Fruit fly (Drosophila melanogaster) whole organism: ENCODE measurements around the gene CG12995.

ENCODE experiments used
- CG8478 ChIP-seq: fragments of >200 bp; optimal IDR thresholded peaks from 2 replicates; lab custom pipeline; 2018; ENCODE audit warnings: inconsistent platforms
- Dll ChIP-seq: fragments of >200 bp; optimal IDR thresholded peaks from 2 replicates; lab custom pipeline; 2017
- EcR ChIP-seq, 2 experiments: fragments of >200 bp; optimal IDR thresholded peaks; 2 replicates each; lab custom pipeline; 2017; ENCODE audit warnings: missing biosample characterization in 2 of 2, missing genetic modification characterization in 2 of 2, missing genetic modification reagents in 2 of 2
- pan ChIP-seq: fragments of >200 bp; optimal IDR thresholded peaks from 2 replicates; lab custom pipeline; 2017
- psq ChIP-seq: fragments of >200 bp; optimal IDR thresholded peaks from 2 replicates; lab custom pipeline; 2017
- usp ChIP-seq: fragments of >200 bp; optimal IDR thresholded peaks from 2 replicates; lab custom pipeline; 2017; ENCODE audit warnings: missing biosample characterization, missing genetic modification characterization, mixed read lengths

DNA sequence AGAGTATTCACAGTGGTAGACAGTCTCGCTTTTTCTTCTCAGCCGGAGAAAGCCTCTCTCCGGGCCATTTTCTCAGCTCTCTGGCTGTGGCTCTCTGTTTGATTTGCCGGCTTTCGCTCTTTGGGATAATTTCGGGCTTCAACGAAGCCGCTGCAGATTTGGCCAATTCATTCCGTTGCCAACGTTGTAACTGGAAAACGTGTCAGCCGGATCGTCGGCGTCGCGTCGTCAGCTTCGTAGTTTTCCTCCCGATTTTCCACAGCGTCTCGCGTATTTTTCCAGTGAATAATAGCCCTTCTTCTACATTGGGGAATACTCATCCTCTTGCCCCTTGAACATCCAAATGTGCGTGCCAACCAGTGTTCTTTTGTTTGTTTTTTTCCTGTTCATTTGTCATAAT lies 22.8 kb upstream of the CG12995 start, which contains the start of gene f:
- TF ChIP-seq CG8478 (lab: Kevin White, UChicago): no peak
- TF ChIP-seq EcR (GFP tag; optimal IDR thresholded peaks at IDR 0.05; lab: Kevin White, UChicago): no peak
- no peak for TF ChIP-seq usp (GFP tag; lab: Kevin White, UChicago)
- TF ChIP-seq Dll (lab: Kevin White, UChicago): no peak
- TF ChIP-seq psq (lab: Kevin White, UChicago): no peak
- TF ChIP-seq pan (lab: Kevin White, UChicago): no peak
